Worm (Caenorhabditis elegans) whole organism, early embryonic: ENCODE results near the gene K08D8.5.

Experiments used
- F13C5.2 ChIP-seq: sonication (generic microtip); optimal IDR thresholded peaks from 2 replicates; lab custom pipeline; 2017; ENCODE audit warnings: mild to moderate bottlenecking, missing genetic modification characterization, inconsistent platforms, missing compliant biosample characterization
- aly-1 ChIP-seq: sonication (generic microtip); optimal IDR thresholded peaks from 2 replicates; lab custom pipeline; 2016; ENCODE audit warnings: missing genetic modification characterization, missing compliant biosample characterization
- ama-1 ChIP-seq: fragments of 150-350 bp; optimal IDR thresholded peaks from 2 replicates; lab custom pipeline; 2014
- ceh-13 ChIP-seq: fragments of 200-800 bp; sonication (Bioruptor generic); optimal IDR thresholded peaks from 2 replicates; lab custom pipeline; 2018; ENCODE audit warnings: mild to moderate bottlenecking, missing genetic modification characterization, missing compliant biosample characterization
- ets-7 ChIP-seq: sonication (generic microtip); optimal IDR thresholded peaks from 2 replicates; lab custom pipeline; 2016; ENCODE audit warnings: missing genotype, missing genetic modification characterization, missing compliant biosample characterization
- flt-1 ChIP-seq: fragments of 200-800 bp; sonication (Bioruptor generic); IDR thresholded peaks from 2 replicates; pipeline ENCODE4 v1.3.6; 2022; ENCODE audit warnings: missing genetic modification characterization, missing compliant biosample characterization
- hmbx-1 ChIP-seq: sonication (generic microtip); optimal IDR thresholded peaks from 2 replicates; lab custom pipeline; 2016; ENCODE audit warnings: mild to moderate bottlenecking, missing genetic modification characterization, missing compliant biosample characterization
- pes-1 ChIP-seq: fragments of 200-800 bp; sonication (Bioruptor generic); IDR thresholded peaks from 2 replicates; pipeline ENCODE4 v1.3.6; 2022; ENCODE audit warnings: missing genetic modification reagents, missing genetic modification characterization, missing compliant biosample characterization
- sea-1 ChIP-seq: fragments of 200-800 bp; sonication (Bioruptor generic); conservative IDR thresholded peaks from 2 replicates; pipeline ENCODE4 v1.3.6; 2022; ENCODE audit warnings: missing genetic modification characterization, missing compliant biosample characterization
- tbx-11 ChIP-seq: fragments of 200-800 bp; sonication (Bioruptor generic); IDR thresholded peaks from 2 replicates; pipeline ENCODE4 v1.3.6; 2022; ENCODE audit warnings: missing genetic modification characterization, missing compliant biosample characterization

ce11 chrIV:12948470-12948869, 36.5 kb upstream of the K08D8.5 start, which contains the start of gene F55G11.10:
- TF ChIP-seq ets-7 (tag; lab: Kevin White, UChicago): no peak
- TF ChIP-seq F13C5.2 (tag; lab: Kevin White, UChicago): no peak
- no peak for TF ChIP-seq ama-1
- no peak for TF ChIP-seq aly-1
- TF ChIP-seq pes-1 (GFP tag; lab: Robert Waterston, UW): no peak
- TF ChIP-seq hmbx-1 (tag; lab: Kevin White, UChicago): no peak
- no peak for TF ChIP-seq flt-1 (GFP tag; lab: Robert Waterston, UW)
- no peak for TF ChIP-seq ceh-13
- no peak for TF ChIP-seq tbx-11 (GFP tag; lab: Robert Waterston, UW)
- TF ChIP-seq sea-1 (GFP tag; lab: Robert Waterston, UW): no peak
